Fruit fly (Drosophila melanogaster): Measurements from ENCODE around the gene C1GalTA.

Gene C1GalTA

DNA sequence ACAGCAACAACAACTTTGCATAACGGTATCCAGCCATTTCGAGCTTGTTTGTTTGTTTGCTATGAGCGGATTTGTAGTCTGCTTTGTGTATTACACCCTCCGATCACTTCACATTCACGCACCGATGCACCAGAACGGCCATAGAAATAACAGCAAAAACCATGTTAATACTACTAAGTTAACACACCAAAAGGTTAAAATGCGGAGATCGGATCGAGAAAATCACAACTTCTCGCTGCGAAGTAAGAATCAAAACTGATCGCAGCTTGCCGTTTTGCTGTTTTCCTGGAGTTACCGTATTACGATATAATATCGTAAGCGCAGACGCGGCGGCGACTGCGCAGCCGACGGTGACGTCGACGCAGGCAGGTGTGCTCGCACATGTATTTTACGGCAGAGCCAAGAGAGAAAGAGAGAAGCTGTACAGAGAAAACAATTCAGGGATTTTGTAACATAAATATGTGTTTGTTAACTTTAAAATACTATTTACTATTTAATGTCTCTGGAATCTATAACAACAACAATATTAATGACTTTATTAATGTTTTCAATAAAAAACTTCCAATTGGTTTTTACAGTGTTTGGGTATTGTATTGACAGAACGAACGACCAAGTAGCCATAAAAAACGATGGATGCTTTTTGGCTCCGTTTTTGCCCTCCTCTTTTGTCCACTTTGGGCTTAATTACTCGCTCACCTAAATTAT lies 33.8 kb upstream of the C1GalTA start, which contains the start of gene CG13101 (continued):
- TF ChIP-seq Dip3 (GFP tag; optimal IDR thresholded peaks at IDR 0.05) (peak; percentile 81), CG3281 (GFP tag; optimal IDR thresholded peaks at IDR 0.05) (peak; percentile 90), CG6854 (GFP tag; optimal IDR thresholded peaks at IDR 0.05) (peak; percentile 87), MBD-R2 (GFP tag; IDR thresholded peaks at IDR 0.05) (peak; percentile 74; the same call in 1 of the 2 replicates), ranshi (GFP tag; IDR thresholded peaks at IDR 0.05) (peak; percentile 94), CG18262 (tag; optimal IDR thresholded peaks at IDR 0.05) (peak; percentile 94), CG7271 (tag; optimal IDR thresholded peaks at IDR 0.05) (peak; percentile 56), BEAF-32 (GFP tag; optimal IDR thresholded peaks at IDR 0.05) (no peak), CG3065 (GFP tag; optimal IDR thresholded peaks at IDR 0.05) (peak; percentile 72), CG15601 (tag; optimal IDR thresholded peaks at IDR 0.05) (peak; percentile 89), CG8359 (GFP tag; optimal IDR thresholded peaks at IDR 0.05; ENCODE audit: borderline replicate concordance) (peak; percentile 79), CG5180 (GFP tag; optimal IDR thresholded peaks at IDR 0.05) (peak; percentile 75), CG8944 (GFP tag; optimal IDR thresholded peaks at IDR 0.05) (peak; percentile 66), pb (GFP tag; optimal IDR thresholded peaks at IDR 0.05) (peak; percentile 62), CG14667 (GFP tag; IDR thresholded peaks at IDR 0.05) (peak; percentile 89), ase (GFP tag; IDR thresholded peaks at IDR 0.05) (peak; percentile 92), lilli (GFP tag; optimal IDR thresholded peaks at IDR 0.05) (peak; percentile 93), Bteb2 (GFP tag; optimal IDR thresholded peaks at IDR 0.05) (peak; percentile 91), Hmr (GFP tag; optimal IDR thresholded peaks at IDR 0.05) (peak; percentile 93), CG12744 (GFP tag; optimal IDR thresholded peaks at IDR 0.05) (peak; percentile 79), dmrt99B (tag; optimal IDR thresholded peaks at IDR 0.05) (peak; percentile 92), ewg (GFP tag; optimal IDR thresholded peaks at IDR 0.05) (peak; percentile 78), wdn (GFP tag; IDR thresholded peaks at IDR 0.05) (peak; percentile 90), CG2712 (tag; optimal IDR thresholded peaks at IDR 0.05) (peak; percentile 97), CG8281 (tag; optimal IDR thresholded peaks at IDR 0.05) (peak; percentile 87), nerfin-2 (GFP tag; IDR thresholded peaks at IDR 0.05; ENCODE audit: partially characterized antibody) (no peak), danr (GFP tag; IDR thresholded peaks at IDR 0.05) (peak; percentile 85), sc (optimal IDR thresholded peaks at IDR 0.05) (no peak), sc (GFP tag; optimal IDR thresholded peaks at IDR 0.05) (peak; percentile 85), Camta (GFP tag; optimal IDR thresholded peaks at IDR 0.05) (peak; percentile 86), CG12299 (tag; optimal IDR thresholded peaks at IDR 0.05) (peak; percentile 88), caup (GFP tag; optimal IDR thresholded peaks at IDR 0.05; ENCODE audit: severe bottlenecking) (peak; percentile 89), CG7987 (GFP tag; optimal IDR thresholded peaks at IDR 0.05) (peak; percentile 76), D19A (tag; optimal IDR thresholded peaks at IDR 0.05) (peak; percentile 80), lmd (GFP tag; IDR thresholded peaks at IDR 0.05) (peak; percentile 91), CG9797 (GFP tag; optimal IDR thresholded peaks at IDR 0.05) (no peak), CG11560 (tag; IDR thresholded peaks at IDR 0.05) (peak; percentile 80), da (GFP tag; optimal IDR thresholded peaks at IDR 0.05) (peak; percentile 50), Ets65A (GFP tag) (peak; percentile 84), Sry-δ (GFP tag; optimal IDR thresholded peaks at IDR 0.05) (peak; percentile 42), Med (GFP tag) (peak; percentile 96), Oli (tag; optimal IDR thresholded peaks at IDR 0.05) (peak; percentile 92), CG11695 (GFP tag; IDR thresholded peaks at IDR 0.05) (peak; percentile 97), Adf1 (GFP tag; IDR thresholded peaks at IDR 0.05) (peak; percentile 94), CG11093 (GFP tag; IDR thresholded peaks at IDR 0.05) (peak; percentile 84), Rx (GFP tag; IDR thresholded peaks at IDR 0.05) (peak; percentile 76), CG31224 (GFP tag; IDR thresholded peaks at IDR 0.05) (peak; percentile 90), Myb (GFP tag; optimal IDR thresholded peaks at IDR 0.05) (peak; percentile 48), Hr3 (GFP tag; optimal IDR thresholded peaks at IDR 0.05) (peak; percentile 90), bbx (GFP tag; IDR thresholded peaks at IDR 0.05; ENCODE audit: partially characterized antibody) (no peak)

Measured in whole organism, embryonic.